Worm (Caenorhabditis elegans) whole organism, L2 larva: ENCODE data around the gene his-8.

Experiments
- C34F6.9 ChIP-seq: fragments of 150-350 bp; optimal IDR thresholded peaks from 2 replicates; lab custom pipeline; 2014; ENCODE audit warnings: missing biosample characterization, missing genetic modification characterization
- F13H6.1 ChIP-seq: sonication (generic microtip); optimal IDR thresholded peaks from 2 replicates; lab custom pipeline; 2016; ENCODE audit warnings: missing genetic modification characterization, missing compliant biosample characterization
- R02D3.7 ChIP-seq: fragments of 150-350 bp; optimal IDR thresholded peaks from 2 replicates; lab custom pipeline; 2014; ENCODE audit warnings: missing biosample characterization, missing genetic modification characterization
- Y55F3AM.14 ChIP-seq: fragments of 200-800 bp; sonication (Bioruptor generic); optimal IDR thresholded peaks from 2 replicates; lab custom pipeline; 2018; ENCODE audit warnings: mild to moderate bottlenecking, missing genetic modification characterization, missing compliant biosample characterization
- ZK546.5 ChIP-seq: sonication (generic microtip); optimal IDR thresholded peaks from 2 replicates; lab custom pipeline; 2017; ENCODE audit warnings: missing biosample characterization, missing genetic modification characterization
- alr-1 ChIP-seq: fragments of 150-350 bp; optimal IDR thresholded peaks from 2 replicates; lab custom pipeline; 2014; ENCODE audit warnings: missing biosample characterization, missing genetic modification characterization
- aly-2 ChIP-seq: fragments of 150-350 bp; optimal IDR thresholded peaks from 2 replicates; lab custom pipeline; 2014; ENCODE audit warnings: missing biosample characterization, missing genetic modification characterization
- ceh-16 ChIP-seq: fragments of 150-350 bp; optimal IDR thresholded peaks from 2 replicates; lab custom pipeline; 2014; ENCODE audit warnings: missing biosample characterization, missing genetic modification characterization
- ceh-82 ChIP-seq: fragments of 150-350 bp; optimal IDR thresholded peaks from 2 replicates; lab custom pipeline; 2014; ENCODE audit warnings: missing biosample characterization, missing genetic modification characterization
- crh-2 ChIP-seq: sonication (generic microtip); optimal IDR thresholded peaks from 2 replicates; lab custom pipeline; 2017; ENCODE audit warnings: missing biosample characterization, missing genetic modification characterization
- dmd-4 ChIP-seq: sonication (generic microtip); optimal IDR thresholded peaks from 2 replicates; lab custom pipeline; 2017; ENCODE audit warnings: missing biosample characterization, missing genetic modification characterization
- elt-3 ChIP-seq: sonication (generic microtip); optimal IDR thresholded peaks from 2 replicates; lab custom pipeline; 2017; ENCODE audit warnings: missing biosample characterization, missing genetic modification characterization
- fos-1 ChIP-seq: fragments of 150-350 bp; optimal IDR thresholded peaks from 2 replicates; lab custom pipeline; 2014; ENCODE audit warnings: missing biosample characterization, missing genetic modification characterization
- lin-11 ChIP-seq: fragments of 150-350 bp; sonication (generic microtip); optimal IDR thresholded peaks from 2 replicates; lab custom pipeline; 2014; ENCODE audit warnings: missing biosample characterization, missing genetic modification characterization, inconsistent platforms, mixed read lengths
- lin-13 ChIP-seq: fragments of 150-350 bp; optimal IDR thresholded peaks from 2 replicates; lab custom pipeline; 2014; ENCODE audit warnings: missing biosample characterization, missing genetic modification reagents, missing genetic modification characterization
- lin-39 ChIP-seq: fragments of 150-350 bp; optimal IDR thresholded peaks from 2 replicates; lab custom pipeline; 2014; ENCODE audit warnings: missing biosample characterization, missing genetic modification reagents, missing genetic modification characterization
- lsy-2 ChIP-seq, 2 experiments: fragments of 150-350 bp in 1 of 2; sonication (generic microtip) in 1 of 2; optimal IDR thresholded peaks; 2 replicates each; lab custom pipeline; 2014 to 2017; ENCODE audit warnings: missing biosample characterization in 2 of 2, missing genetic modification characterization in 2 of 2
- mab-5 ChIP-seq: fragments of 150-350 bp; optimal IDR thresholded peaks from 2 replicates; lab custom pipeline; 2014; ENCODE audit warnings: missing biosample characterization, missing genetic modification characterization
- mbf-1 ChIP-seq: sonication (generic microtip); optimal IDR thresholded peaks from 2 replicates; lab custom pipeline; 2017; ENCODE audit warnings: missing biosample characterization, missing genetic modification characterization
- mdl-1 ChIP-seq, 2 experiments: fragments of 150-350 bp in 1 of 2; sonication (generic microtip) in 1 of 2; optimal IDR thresholded peaks; 2 replicates each; lab custom pipeline; 2017; ENCODE audit warnings: missing biosample characterization in 2 of 2, missing genetic modification characterization in 2 of 2
- nhr-10 ChIP-seq: sonication (generic microtip); optimal IDR thresholded peaks from 2 replicates; lab custom pipeline; 2017; ENCODE audit warnings: missing biosample characterization, missing genetic modification characterization
- nhr-11 ChIP-seq: fragments of 150-350 bp; optimal IDR thresholded peaks from 2 replicates; lab custom pipeline; 2014; ENCODE audit warnings: missing biosample characterization, missing genetic modification characterization
- nhr-12 ChIP-seq: fragments of 150-350 bp; optimal IDR thresholded peaks from 2 replicates; lab custom pipeline; 2014; ENCODE audit warnings: missing biosample characterization, missing genetic modification characterization
- nhr-129 ChIP-seq: fragments of 150-350 bp; optimal IDR thresholded peaks from 2 replicates; lab custom pipeline; 2014; ENCODE audit warnings: missing biosample characterization, missing genetic modification characterization
- nhr-21 ChIP-seq: fragments of 150-350 bp; optimal IDR thresholded peaks from 2 replicates; lab custom pipeline; 2014; ENCODE audit warnings: missing biosample characterization, missing genetic modification characterization
- nhr-23 ChIP-seq: fragments of 150-350 bp; optimal IDR thresholded peaks from 2 replicates; lab custom pipeline; 2014; ENCODE audit warnings: missing biosample characterization, missing genetic modification reagents, missing genetic modification characterization
- nhr-237 ChIP-seq: fragments of 150-350 bp; optimal IDR thresholded peaks from 2 replicates; lab custom pipeline; 2014; ENCODE audit warnings: missing biosample characterization, missing genetic modification characterization
- nhr-6 ChIP-seq: fragments of 150-350 bp; optimal IDR thresholded peaks from 2 replicates; lab custom pipeline; 2014; ENCODE audit warnings: missing biosample characterization, missing genetic modification characterization
- nhr-77 ChIP-seq: fragments of 150-350 bp; optimal IDR thresholded peaks from 2 replicates; lab custom pipeline; 2014; ENCODE audit warnings: missing biosample characterization, missing genetic modification characterization
- sem-4 ChIP-seq: fragments of 150-350 bp; optimal IDR thresholded peaks from 2 replicates; lab custom pipeline; 2014; ENCODE audit warnings: missing biosample characterization, missing genetic modification reagents, missing genetic modification characterization
- skn-1 ChIP-seq: sonication (generic microtip); optimal IDR thresholded peaks from 2 replicates; lab custom pipeline; 2017; ENCODE audit warnings: missing biosample characterization, missing genetic modification characterization
- sma-3 ChIP-seq: sonication (generic microtip); optimal IDR thresholded peaks from 2 replicates; lab custom pipeline; 2016; ENCODE audit warnings: missing genetic modification reagents, missing genetic modification characterization, missing compliant biosample characterization
- sma-9 ChIP-seq, 2 experiments: fragments of 150-350 bp in 1 of 2; sonication (generic microtip) in 1 of 2; optimal IDR thresholded peaks; 2 replicates each; lab custom pipeline; 2014 to 2016; ENCODE audit warnings: missing genetic modification characterization in 2 of 2, mild to moderate bottlenecking in 1 of 2, missing biosample characterization in 1 of 2, missing compliant biosample characterization in 1 of 2, missing genetic modification reagents in 1 of 2, moderate library complexity in 1 of 2
- snpc-4 ChIP-seq: fragments of 150-350 bp; optimal IDR thresholded peaks from 2 replicates; lab custom pipeline; 2014; ENCODE audit warnings: missing biosample characterization, missing genetic modification characterization
- unc-62 ChIP-seq: fragments of 150-350 bp; optimal IDR thresholded peaks from 2 replicates; lab custom pipeline; 2014; ENCODE audit warnings: missing biosample characterization, missing genetic modification reagents, missing genetic modification characterization
- zag-1 ChIP-seq: fragments of 150-350 bp; optimal IDR thresholded peaks from 2 replicates; lab custom pipeline; 2014; ENCODE audit warnings: missing biosample characterization, missing genetic modification characterization
- ztf-1 ChIP-seq: fragments of 200-800 bp; sonication (Bioruptor generic); conservative IDR thresholded peaks from 2 replicates; pipeline ENCODE4 v1.3.6; 2022; ENCODE audit warnings: missing genetic modification characterization, missing compliant biosample characterization
- ztf-11 ChIP-seq: sonication (generic microtip); optimal IDR thresholded peaks from 2 replicates; lab custom pipeline; 2017; ENCODE audit warnings: missing biosample characterization, missing genetic modification characterization
- ztf-4 ChIP-seq: fragments of 150-350 bp; optimal IDR thresholded peaks from 2 replicates; lab custom pipeline; 2014; ENCODE audit warnings: missing biosample characterization, missing genetic modification characterization

his-8 gene

ce11 chrV:8548989-8549388, 16.1 kb upstream of the his-8 start, which contains the start of gene stdh-4:
Gene stdh-4 (plus strand): TSS chrV:8549289.
- TF ChIP-seq nhr-10 (tag; lab: Kevin White, UChicago) (no peak), R02D3.7 (no peak), lsy-2 (tag; optimal IDR thresholded peaks at IDR 0.05; lab: Kevin White, UChicago) (no peak), snpc-4 (no peak), lin-11 (tag; lab: Kevin White, UChicago) (no peak), ztf-11 (tag; lab: Kevin White, UChicago) (no peak), crh-2 (tag; lab: Kevin White, UChicago) (no peak), ceh-16 (tag; lab: Kevin White, UChicago) (no peak), elt-3 (no peak), C34F6.9 (tag; lab: Kevin White, UChicago) (no peak), nhr-77 (tag; lab: Kevin White, UChicago) (no peak), nhr-23 (tag; lab: Kevin White, UChicago) (no peak), mdl-1 (tag; optimal IDR thresholded peaks at IDR 0.05; lab: Kevin White, UChicago) (no peak), fos-1 (tag; lab: Kevin White, UChicago) (no peak)

DNA sequence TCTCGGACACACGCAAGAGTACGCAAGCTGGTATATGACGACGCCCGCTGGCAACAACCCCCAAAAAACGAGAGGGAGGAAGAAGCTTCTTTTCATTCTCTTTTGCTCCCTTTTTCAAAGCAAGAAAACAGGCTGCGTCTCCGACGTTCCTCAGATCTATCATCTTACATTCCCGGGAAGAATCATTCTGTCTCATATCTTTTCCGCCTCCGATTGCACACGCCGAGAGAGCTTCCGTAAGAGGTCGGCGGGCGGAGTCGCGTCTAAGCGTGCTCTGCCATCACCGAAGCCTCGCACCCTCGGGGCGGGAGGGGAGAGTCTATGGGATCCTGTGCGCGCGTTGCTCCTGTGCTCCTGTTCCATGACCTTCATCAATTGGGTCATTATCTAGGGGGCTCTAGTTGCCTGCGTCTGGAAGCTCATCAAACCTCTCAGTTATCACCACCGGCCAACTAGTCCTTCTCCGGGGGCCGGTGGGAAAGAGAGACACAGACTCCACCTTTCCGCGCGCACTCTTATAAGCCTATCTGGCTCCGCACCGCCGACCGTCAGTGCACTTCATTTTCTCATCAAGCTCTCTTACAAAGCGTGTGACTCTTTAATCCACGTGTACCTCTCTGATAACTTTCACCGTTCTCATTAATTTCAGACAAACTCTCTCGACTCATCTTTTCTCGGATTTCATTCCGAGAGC, 12.8 kb upstream of the his-8 start, which contains the start of the genes slc-17.8 and asns-1:
TSS of gene slc-17.8 (minus strand) at position 51 of the 694 bp plus-strand sequence.
TSS of gene asns-1 (plus strand) at position 644 of the 694 bp plus-strand sequence.
- TF ChIP-seq nhr-21 (tag; lab: Kevin White, UChicago) = no peak
- TF ChIP-seq ztf-4 (tag; lab: Kevin White, UChicago) = no peak
- no peak for TF ChIP-seq fos-1 (tag; lab: Kevin White, UChicago)
- no peak for TF ChIP-seq F13H6.1 (tag; lab: Kevin White, UChicago)
- TF ChIP-seq sma-9 (GFP tag; optimal IDR thresholded peaks at IDR 0.05; lab: Kevin White, UChicago) = no peak
- TF ChIP-seq sma-9 (tag; optimal IDR thresholded peaks at IDR 0.05; lab: Kevin White, UChicago) = no peak
- TF ChIP-seq lsy-2 (tag; optimal IDR thresholded peaks at IDR 0.05; lab: Kevin White, UChicago) = no peak
- no peak for TF ChIP-seq sma-3 (GFP tag; lab: Kevin White, UChicago)
- TF ChIP-seq snpc-4 = no peak
- no peak for TF ChIP-seq mab-5
- no peak for TF ChIP-seq lin-39 (tag; lab: Kevin White, UChicago)
- TF ChIP-seq lin-13 (GFP tag; lab: Kevin White, UChicago) = no peak
- no peak for TF ChIP-seq R02D3.7
- no peak for TF ChIP-seq unc-62 (GFP tag; lab: Kevin White, UChicago)
- TF ChIP-seq ztf-1 (GFP tag; lab: Robert Waterston, UW) = no peak
- TF ChIP-seq lin-11 (tag; lab: Kevin White, UChicago) = no peak
- no peak for TF ChIP-seq ceh-82 (tag; lab: Kevin White, UChicago)
- TF ChIP-seq elt-3 = no peak
- no peak for TF ChIP-seq ceh-16 (tag; lab: Kevin White, UChicago)

DNA sequence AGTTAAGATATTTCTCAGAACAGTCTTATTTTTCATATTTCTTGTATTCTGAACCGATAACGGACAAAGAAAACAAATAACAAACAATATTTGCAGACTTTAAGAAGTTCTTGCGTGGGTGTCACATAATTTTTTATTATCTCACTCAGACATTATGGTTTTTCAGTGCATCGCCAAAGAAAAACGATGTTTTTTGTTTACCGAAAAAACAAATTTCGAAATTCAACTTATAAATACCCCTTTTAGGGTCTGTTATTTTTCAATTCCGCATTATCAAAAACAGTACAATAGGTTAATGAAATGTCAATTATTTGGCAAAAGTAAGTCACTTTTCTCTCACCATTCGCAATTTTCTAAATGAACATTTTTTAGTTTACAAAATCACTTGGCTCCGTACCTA, 4.1 kb upstream of the his-8 start, which contains the start of gene otpl-4:
TSS of gene otpl-4 (plus strand) at position 301 of the 400 bp plus-strand sequence.
- no peak for TF ChIP-seq nhr-6 (tag; lab: Kevin White, UChicago)
- no peak for TF ChIP-seq nhr-12 (tag; lab: Kevin White, UChicago)
- no peak for TF ChIP-seq dmd-4 (tag; lab: Kevin White, UChicago)
- TF ChIP-seq Y55F3AM.14 (GFP tag; lab: Kevin White, UChicago) = no peak
- no peak for TF ChIP-seq sem-4 (tag; lab: Kevin White, UChicago)
- TF ChIP-seq nhr-129 = no peak
- TF ChIP-seq mab-5 = no peak
- no peak for TF ChIP-seq lin-13 (GFP tag; lab: Kevin White, UChicago)
- TF ChIP-seq alr-1 (tag; lab: Kevin White, UChicago) = no peak
- TF ChIP-seq skn-1 = no peak
- no peak for TF ChIP-seq crh-2 (tag; lab: Kevin White, UChicago)
- no peak for TF ChIP-seq zag-1
- TF ChIP-seq nhr-11 (tag; lab: Kevin White, UChicago) = no peak
- no peak for TF ChIP-seq mbf-1 (tag; lab: Kevin White, UChicago)
- no peak for TF ChIP-seq ZK546.5 (tag; lab: Kevin White, UChicago)
- TF ChIP-seq sma-3 (GFP tag; lab: Kevin White, UChicago) = no peak
- no peak for TF ChIP-seq aly-2 (tag; lab: Kevin White, UChicago)
- no peak for TF ChIP-seq C34F6.9 (tag; lab: Kevin White, UChicago)
- TF ChIP-seq nhr-237 (tag; lab: Kevin White, UChicago) = no peak
